Fruit fly (Drosophila melanogaster) whole organism, embryonic: Measurements from ENCODE around the gene CG5910.
A peak's percentile ranks its signal among the peaks of the same experiment; 100 is the strongest.

ENCODE experiments used
- ATbp ChIP-seq: fragments of 200-800 bp; sonication (Bioruptor generic); optimal IDR thresholded peaks from 2 replicates; lab custom pipeline; 2017; ENCODE audit warnings: missing biosample characterization, mild to moderate bottlenecking, missing genetic modification characterization, missing genetic modification reagents
- BEAF-32 ChIP-seq: fragments of 200-800 bp; sonication (Bioruptor generic); optimal IDR thresholded peaks from 3 replicates; lab custom pipeline; 2017; ENCODE audit warnings: missing biosample characterization, missing genetic modification characterization, mild to moderate bottlenecking, moderate library complexity, missing genetic modification reagents
- Blimp-1 ChIP-seq: fragments of 200-800 bp; sonication (Bioruptor generic); optimal IDR thresholded peaks from 3 replicates; lab custom pipeline; 2018; ENCODE audit warnings: missing biosample characterization, missing genetic modification characterization, mild to moderate bottlenecking, moderate library complexity, missing genetic modification reagents
- CG11695 ChIP-seq: fragments of 200-800 bp; sonication (Bioruptor generic); IDR thresholded peaks from 3 replicates; pipeline ENCODE4 v1.3.6; 2022; ENCODE audit warnings: missing biosample characterization, missing genetic modification characterization
- CG12071 ChIP-seq: fragments of 200-800 bp; sonication (Bioruptor generic); optimal IDR thresholded peaks from 3 replicates; lab custom pipeline; 2018; ENCODE audit warnings: missing biosample characterization, mild to moderate bottlenecking, missing genetic modification characterization
- CG14050 ChIP-seq: fragments of 200-800 bp; sonication (Bioruptor generic); IDR thresholded peaks from 3 replicates; pipeline ENCODE4 v1.3.6; 2022; ENCODE audit warnings: missing biosample characterization, missing genetic modification characterization
- CG14965 ChIP-seq: fragments of 200-800 bp; sonication (Bioruptor generic); optimal IDR thresholded peaks from 2 replicates; lab custom pipeline; 2016; ENCODE audit warnings: missing biosample characterization, missing genetic modification characterization, borderline replicate concordance
- CG15073 ChIP-seq: fragments of 200-800 bp; sonication (Bioruptor generic); optimal IDR thresholded peaks from 2 replicates; lab custom pipeline; 2016; ENCODE audit warnings: missing biosample characterization, missing genetic modification characterization
- CG16813 ChIP-seq: fragments of 200-800 bp; sonication (Bioruptor generic); IDR thresholded peaks from 3 replicates; pipeline ENCODE4 v1.3.6; 2022; ENCODE audit warnings: missing biosample characterization, missing genetic modification characterization; ENCODE audit not compliant: partially characterized antibody
- CG18619 ChIP-seq: fragments of 200-800 bp; sonication (Bioruptor generic); optimal IDR thresholded peaks from 3 replicates; lab custom pipeline; 2017; ENCODE audit warnings: missing biosample characterization, mild to moderate bottlenecking, missing genetic modification characterization
- CG2889 ChIP-seq: fragments of 200-800 bp; sonication (Bioruptor generic); IDR thresholded peaks from 3 replicates; pipeline ENCODE4 v1.3.6; 2022; ENCODE audit warnings: missing biosample characterization, missing genetic modification characterization
- CG31441 ChIP-seq: fragments of 200-800 bp; sonication (Bioruptor generic); IDR thresholded peaks from 2 replicates; pipeline ENCODE4 v1.3.6; 2022; ENCODE audit warnings: missing biosample characterization, missing genetic modification characterization
- CG42726 ChIP-seq: fragments of 200-800 bp; sonication (Bioruptor generic); IDR thresholded peaks from 2 replicates; pipeline ENCODE4 v1.3.6; 2022; ENCODE audit warnings: missing biosample characterization, missing genetic modification characterization; ENCODE audit not compliant: partially characterized antibody
- CG4328 ChIP-seq: fragments of 200-800 bp; sonication (Bioruptor generic); optimal IDR thresholded peaks from 3 replicates; lab custom pipeline; 2017; ENCODE audit warnings: missing biosample characterization, missing genetic modification reagents, missing genetic modification characterization
- CG5953 ChIP-seq: fragments of 200-800 bp; sonication (Bioruptor generic); IDR thresholded peaks from 2 replicates; pipeline ENCODE4 v1.3.6; 2022; ENCODE audit warnings: missing biosample characterization, missing genetic modification characterization
- CG6791 ChIP-seq: fragments of 200-800 bp; sonication (Bioruptor generic); IDR thresholded peaks from 3 replicates; pipeline ENCODE4 v1.3.6; 2022; ENCODE audit warnings: missing biosample characterization, missing genetic modification characterization; ENCODE audit not compliant: partially characterized antibody
- CG7987 ChIP-seq: fragments of 200-800 bp; sonication (Bioruptor generic); optimal IDR thresholded peaks from 2 replicates; lab custom pipeline; 2018; ENCODE audit warnings: missing biosample characterization, mild to moderate bottlenecking, missing genetic modification characterization, moderate library complexity
- CG8944 ChIP-seq: fragments of 200-800 bp; sonication (Bioruptor generic); optimal IDR thresholded peaks from 3 replicates; lab custom pipeline; 2016; ENCODE audit warnings: missing biosample characterization, missing genetic modification characterization
- CG9932 ChIP-seq: fragments of 200-800 bp; sonication (Bioruptor generic); IDR thresholded peaks from 2 replicates; pipeline ENCODE4 v1.3.6; 2022; ENCODE audit warnings: missing biosample characterization, missing genetic modification characterization
- CHES-1-like ChIP-seq: fragments of 200-800 bp; sonication (Bioruptor generic); optimal IDR thresholded peaks from 2 replicates; lab custom pipeline; 2016; ENCODE audit warnings: missing biosample characterization, missing genetic modification characterization
- Dfd ChIP-seq, 2 experiments: fragments of >200 bp; optimal IDR thresholded peaks; 2 replicates each; lab custom pipeline; 2017; ENCODE audit warnings: missing biosample characterization in 2 of 2, missing genetic modification characterization in 2 of 2
- Doc2 ChIP-seq: fragments of 200-800 bp; sonication (Bioruptor generic); IDR thresholded peaks from 2 replicates; pipeline ENCODE4 v1.3.6; 2022; ENCODE audit warnings: missing biosample characterization, missing genetic modification characterization
- Dp ChIP-seq: fragments of 200-800 bp; sonication (Bioruptor generic); optimal IDR thresholded peaks from 2 replicates; lab custom pipeline; 2018; ENCODE audit warnings: missing biosample characterization, mild to moderate bottlenecking, missing genetic modification characterization, moderate library complexity
- E2f1 ChIP-seq: fragments of 200-800 bp; sonication (Bioruptor generic); IDR thresholded peaks from 2 replicates; pipeline ENCODE4 v1.3.6; 2022; ENCODE audit warnings: missing biosample characterization, missing genetic modification characterization
- HLH3B ChIP-seq: fragments of 200-800 bp; sonication (Bioruptor generic); IDR thresholded peaks from 2 replicates; pipeline ENCODE4 v1.3.6; 2022; ENCODE audit warnings: missing biosample characterization, missing genetic modification characterization
- Hand ChIP-seq: fragments of 200-800 bp; sonication (Bioruptor generic); optimal IDR thresholded peaks from 2 replicates; lab custom pipeline; 2017; ENCODE audit warnings: mild to moderate bottlenecking, missing biosample characterization, missing genetic modification reagents, missing genetic modification characterization
- Hr78 ChIP-seq, 2 experiments: fragments of 200-800 bp in 1 of 2; fragments of >200 bp in 1 of 2; sonication (Bioruptor generic) in 1 of 2; optimal IDR thresholded peaks; 2 replicates each; lab custom pipeline; 2017 to 2019; ENCODE audit warnings: missing biosample characterization in 2 of 2, missing genetic modification characterization in 2 of 2, mild to moderate bottlenecking in 1 of 2, moderate library complexity in 1 of 2
- Myb ChIP-seq: fragments of 200-800 bp; sonication (Bioruptor generic); optimal IDR thresholded peaks from 2 replicates; lab custom pipeline; 2016; ENCODE audit warnings: missing biosample characterization, missing genetic modification characterization
- NC2β ChIP-seq: fragments of 200-800 bp; sonication (Bioruptor generic); optimal IDR thresholded peaks from 2 replicates; lab custom pipeline; 2016; ENCODE audit warnings: missing biosample characterization, missing genetic modification characterization
- Nf-YC ChIP-seq: fragments of 200-800 bp; optimal IDR thresholded peaks from 3 replicates; lab custom pipeline; 2019; ENCODE audit warnings: missing biosample characterization, mild to moderate bottlenecking, missing genetic modification characterization, moderate library complexity
- Oli ChIP-seq: fragments of 200-800 bp; sonication (Bioruptor generic); optimal IDR thresholded peaks from 2 replicates; lab custom pipeline; 2018; ENCODE audit warnings: missing biosample characterization, mild to moderate bottlenecking, missing genetic modification characterization, moderate library complexity
- Ptx1 ChIP-seq: fragments of 200-800 bp; sonication (Bioruptor generic); IDR thresholded peaks from 2 replicates; pipeline ENCODE4 v1.3.6; 2022; ENCODE audit warnings: missing biosample characterization, missing genetic modification characterization
- Scr ChIP-seq: fragments of 200-800 bp; sonication (Bioruptor generic); IDR thresholded peaks from 2 replicates; pipeline ENCODE4 v1.3.6; 2022; ENCODE audit warnings: missing biosample characterization, missing genetic modification characterization; ENCODE audit not compliant: partially characterized antibody
- Sry-β ChIP-seq: fragments of 200-800 bp; sonication (Bioruptor generic); optimal IDR thresholded peaks from 2 replicates; lab custom pipeline; 2018; ENCODE audit warnings: missing biosample characterization, mild to moderate bottlenecking, missing genetic modification characterization, moderate library complexity
- Ssrp ChIP-seq: fragments of 200-800 bp; sonication (Bioruptor generic); optimal IDR thresholded peaks from 2 replicates; lab custom pipeline; 2018; ENCODE audit warnings: missing biosample characterization, mild to moderate bottlenecking, missing genetic modification characterization, moderate library complexity
- br ChIP-seq: fragments of >200 bp; optimal IDR thresholded peaks from 2 replicates; lab custom pipeline; 2017
- da ChIP-seq: fragments of 200-800 bp; sonication (Bioruptor generic); optimal IDR thresholded peaks from 2 replicates; lab custom pipeline; 2016; ENCODE audit warnings: missing biosample characterization, missing genetic modification characterization
- fd102C ChIP-seq: fragments of 200-800 bp; sonication (Bioruptor generic); optimal IDR thresholded peaks from 2 replicates; lab custom pipeline; 2018; ENCODE audit warnings: missing biosample characterization, mild to moderate bottlenecking, missing genetic modification characterization, moderate library complexity
- gce ChIP-seq: fragments of 200-800 bp; sonication (Bioruptor generic); IDR thresholded peaks from 3 replicates; pipeline ENCODE4 v1.3.6; 2022; ENCODE audit warnings: missing biosample characterization, missing genetic modification characterization
- gt ChIP-seq: fragments of 200-800 bp; sonication (Bioruptor generic); IDR thresholded peaks from 2 replicates; pipeline ENCODE4 v1.3.6; 2022; ENCODE audit warnings: missing biosample characterization, missing genetic modification characterization
- hth ChIP-seq: fragments of >200 bp; optimal IDR thresholded peaks from 2 replicates; lab custom pipeline; 2017; ENCODE audit warnings: inconsistent platforms
- jumu ChIP-seq: fragments of 200-800 bp; sonication (Bioruptor generic); optimal IDR thresholded peaks from 3 replicates; lab custom pipeline; 2016; ENCODE audit warnings: missing biosample characterization, missing genetic modification characterization
- kni ChIP-seq: fragments of 200-800 bp; sonication (Bioruptor generic); optimal IDR thresholded peaks from 3 replicates; lab custom pipeline; 2017; ENCODE audit warnings: mild to moderate bottlenecking, missing biosample characterization, missing genetic modification reagents, missing genetic modification characterization
- mirr ChIP-seq: fragments of 200-800 bp; sonication (Bioruptor generic); optimal IDR thresholded peaks from 3 replicates; lab custom pipeline; 2018; ENCODE audit warnings: missing biosample characterization, mild to moderate bottlenecking, missing genetic modification characterization
- nerfin-1 ChIP-seq: fragments of 200-800 bp; sonication (Bioruptor generic); optimal IDR thresholded peaks from 3 replicates; lab custom pipeline; 2019; ENCODE audit warnings: missing biosample characterization, mild to moderate bottlenecking, missing genetic modification characterization, moderate library complexity
- pnt ChIP-seq: fragments of 200-800 bp; sonication (Bioruptor generic); optimal IDR thresholded peaks from 3 replicates; lab custom pipeline; 2016; ENCODE audit warnings: missing biosample characterization, missing genetic modification characterization
- sr ChIP-seq: fragments of 200-800 bp; sonication (Bioruptor generic); IDR thresholded peaks from 3 replicates; pipeline ENCODE4 v1.3.6; 2022; ENCODE audit warnings: missing biosample characterization, missing genetic modification characterization
- tup ChIP-seq: fragments of 200-800 bp; sonication (Bioruptor generic); optimal IDR thresholded peaks from 2 replicates; lab custom pipeline; 2016; ENCODE audit warnings: missing biosample characterization, mild to moderate bottlenecking, missing genetic modification characterization, moderate library complexity
- tx ChIP-seq: fragments of 200-800 bp; sonication (Bioruptor generic); optimal IDR thresholded peaks from 2 replicates; lab custom pipeline; 2016; ENCODE audit warnings: missing biosample characterization, missing genetic modification characterization

Gene CG5910

dm6 chr3L:20444815-20445519 lies 2.7 kb downstream of the CG5910 start (continued):
- TF ChIP-seq CG7987 (GFP tag; lab: Kevin White, UChicago), result peak; percentile 64
- no peak for TF ChIP-seq CG16813 (GFP tag; lab: Robert Waterston, UW)
- no peak for TF ChIP-seq CG42726
- no peak for TF ChIP-seq Sry-β (GFP tag; lab: Kevin White, UChicago)
- TF ChIP-seq fd102C (GFP tag; lab: Kevin White, UChicago), result no peak
- no peak for TF ChIP-seq CG14965 (GFP tag; lab: Kevin White, UChicago)
- TF ChIP-seq tx (GFP tag; lab: Kevin White, UChicago), result peak; percentile 10
- peak; percentile 93 for TF ChIP-seq Ptx1 (GFP tag; lab: Robert Waterston, UW)
- peak; percentile 82 for TF ChIP-seq Ssrp (tag; lab: Kevin White, UChicago)
- TF ChIP-seq Doc2, result peak; percentile 78; the same call in 1 of the 2 replicates
- no peak for TF ChIP-seq CG8944 (GFP tag; lab: Kevin White, UChicago)
- peak; percentile 47 for TF ChIP-seq Nf-YC (tag; lab: Kevin White, UChicago)
- no peak for TF ChIP-seq CHES-1-like
- TF ChIP-seq da (GFP tag; lab: Kevin White, UChicago), result no peak
- TF ChIP-seq gt, result peak; percentile 68
- TF ChIP-seq BEAF-32 (GFP tag; lab: Kevin White, UChicago), result no peak
- TF ChIP-seq Hr78 (GFP tag; optimal IDR thresholded peaks at IDR 0.05; lab: Kevin White, UChicago), result peak in 1 of 2 experiments; percentile 33
- TF ChIP-seq gce (GFP tag; lab: Robert Waterston, UW), result peak; percentile 91
- no peak for TF ChIP-seq kni (GFP tag; lab: Kevin White, UChicago)
- no peak for TF ChIP-seq Myb (GFP tag; lab: Kevin White, UChicago)
- peak; percentile 82 for TF ChIP-seq CG9932 (GFP tag; lab: Robert Waterston, UW)
- TF ChIP-seq Scr (GFP tag; lab: Robert Waterston, UW), result 0 out of 2 replicates have a peak, but pooled peaks have one; percentile 9
- peak; percentile 50 for TF ChIP-seq CG4328 (GFP tag; lab: Kevin White, UChicago)
- TF ChIP-seq pnt, result no peak
- TF ChIP-seq E2f1 (GFP tag; lab: Robert Waterston, UW), result peak; percentile 90
- TF ChIP-seq mirr (GFP tag; lab: Kevin White, UChicago), result no peak
- peak; percentile 86 for TF ChIP-seq CG2889 (GFP tag; lab: Robert Waterston, UW)
- TF ChIP-seq Hand, result peak; percentile 44
- peak; percentile 52; the same call in 1 of the 3 replicates for TF ChIP-seq sr (GFP tag; lab: Robert Waterston, UW)
- TF ChIP-seq Dp (GFP tag; lab: Kevin White, UChicago), result no peak
- peak; percentile 68 for TF ChIP-seq nerfin-1
- peak; percentile 78 for TF ChIP-seq CG18619 (GFP tag; lab: Kevin White, UChicago)
- peak; percentile 3 for TF ChIP-seq CG15073 (GFP tag; lab: Kevin White, UChicago)
- peak; percentile 44 for TF ChIP-seq jumu (GFP tag; lab: Kevin White, UChicago)
- TF ChIP-seq CG11695, result peak; percentile 94
- peak; percentile 89 for TF ChIP-seq CG31441 (GFP tag; lab: Robert Waterston, UW)
- no peak for TF ChIP-seq br (lab: Kevin White, UChicago)
- no peak for TF ChIP-seq Dfd (GFP tag; optimal IDR thresholded peaks at IDR 0.05; lab: Kevin White, UChicago)
- no peak for TF ChIP-seq hth (lab: Kevin White, UChicago)
- TF ChIP-seq HLH3B (GFP tag; lab: Robert Waterston, UW), result peak; percentile 90
- peak; percentile 83 for TF ChIP-seq ATbp (GFP tag; lab: Kevin White, UChicago)
- peak; percentile 87 for TF ChIP-seq CG14050
- peak; percentile 86 for TF ChIP-seq Oli
- TF ChIP-seq tup (GFP tag; lab: Kevin White, UChicago), result peak; percentile 45
- TF ChIP-seq NC2β (GFP tag; lab: Kevin White, UChicago), result peak; percentile 26
- peak; percentile 63 for TF ChIP-seq CG6791 (GFP tag; lab: Robert Waterston, UW)
- peak; percentile 77 for TF ChIP-seq CG12071 (GFP tag; lab: Kevin White, UChicago)
- TF ChIP-seq Blimp-1 (GFP tag; lab: Kevin White, UChicago), result peak; percentile 85
- TF ChIP-seq CG5953 (GFP tag; lab: Robert Waterston, UW), result peak; percentile 85
